Worm (Caenorhabditis elegans) whole organism, L4 larva: Measurements from ENCODE around the gene T26H5.9.

Experiments
- Y48G9A.11 ChIP-seq: fragments of 200-800 bp; sonication (Bioruptor generic); IDR thresholded peaks from 2 replicates; pipeline ENCODE4 v1.3.6; 2022; ENCODE audit warnings: missing genetic modification reagents, missing genetic modification characterization, missing compliant biosample characterization
- ama-1 ChIP-seq: fragments of 150-350 bp; optimal IDR thresholded peaks from 2 replicates; lab custom pipeline; 2014; ENCODE audit warnings: inconsistent platforms, mixed read lengths
- ceh-44 ChIP-seq: fragments of 200-800 bp; sonication (Bioruptor generic); IDR thresholded peaks from 2 replicates; pipeline ENCODE4 v1.3.6; 2022; ENCODE audit warnings: missing genetic modification reagents, missing genetic modification characterization, missing compliant biosample characterization
- fkh-10 ChIP-seq: fragments of 150-350 bp; optimal IDR thresholded peaks from 2 replicates; lab custom pipeline; 2014; ENCODE audit warnings: missing biosample characterization, missing genetic modification reagents, missing genetic modification characterization
- nhr-10 ChIP-seq: fragments of 150-350 bp; optimal IDR thresholded peaks from 2 replicates; lab custom pipeline; 2014; ENCODE audit warnings: missing biosample characterization, missing genetic modification characterization
- nhr-102 ChIP-seq: sonication (generic microtip); optimal IDR thresholded peaks from 2 replicates; lab custom pipeline; 2016; ENCODE audit warnings: mild to moderate bottlenecking, missing genetic modification characterization, moderate library complexity, missing compliant biosample characterization
- nhr-77 ChIP-seq: fragments of 150-350 bp; optimal IDR thresholded peaks from 2 replicates; lab custom pipeline; 2014; ENCODE audit warnings: missing biosample characterization, missing genetic modification characterization
- saeg-2 ChIP-seq: fragments of 200-800 bp; sonication (Bioruptor generic); IDR thresholded peaks from 2 replicates; pipeline ENCODE4 v1.3.6; 2022; ENCODE audit warnings: missing genetic modification reagents, missing genetic modification characterization, missing compliant biosample characterization
- snpc-4 ChIP-seq: fragments of 150-350 bp; optimal IDR thresholded peaks from 2 replicates; lab custom pipeline; 2014; ENCODE audit warnings: missing biosample characterization, missing genetic modification characterization
- tra-1 ChIP-seq: fragments of 200-800 bp; sonication (Bioruptor generic); IDR thresholded peaks from 2 replicates; pipeline ENCODE4 v1.3.6; 2022; ENCODE audit warnings: missing genetic modification reagents, missing genetic modification characterization, missing compliant biosample characterization
- ztf-11 ChIP-seq: fragments of 150-350 bp; optimal IDR thresholded peaks from 2 replicates; lab custom pipeline; 2014; ENCODE audit warnings: missing biosample characterization, missing genetic modification characterization

- TF ChIP-seq snpc-4 (tag; lab: Kevin White, UChicago): no peak
- TF ChIP-seq nhr-77 (tag; lab: Kevin White, UChicago): no peak
- no peak for TF ChIP-seq ama-1 (lab: Kevin White, UChicago)
- TF ChIP-seq fkh-10 (GFP tag; lab: Kevin White, UChicago): no peak
- no peak for TF ChIP-seq nhr-10 (tag; lab: Kevin White, UChicago)
- no peak for TF ChIP-seq Y48G9A.11 (GFP tag; lab: Robert Waterston, UW)
- TF ChIP-seq tra-1 (GFP tag; lab: Robert Waterston, UW): no peak
- TF ChIP-seq nhr-102 (tag; lab: Kevin White, UChicago): no peak
- no peak for TF ChIP-seq ceh-44 (GFP tag; lab: Robert Waterston, UW)
- TF ChIP-seq ztf-11: no peak
- no peak for TF ChIP-seq saeg-2 (GFP tag; lab: Robert Waterston, UW)
These were observed 32.1 kb upstream of the T26H5.9 start, which contains the start of gene srbc-63 for ce11 chrV:15412625-15413024.
